Worm (Caenorhabditis elegans): ENCODE measurements around the gene K10D11.5.

- TF ChIP-seq unc-62 (GFP tag; optimal IDR thresholded peaks at IDR 0.05) (no peak), elt-3 (tag; optimal IDR thresholded peaks at IDR 0.05) (no peak), C34F6.9 (tag; optimal IDR thresholded peaks at IDR 0.05) (no peak), unc-39 (tag; optimal IDR thresholded peaks at IDR 0.05) (no peak), nhr-77 (tag; optimal IDR thresholded peaks at IDR 0.05) (no peak), ceh-82 (tag; optimal IDR thresholded peaks at IDR 0.05) (no peak), ztf-11 (tag; optimal IDR thresholded peaks at IDR 0.05) (no peak), ama-1 (optimal IDR thresholded peaks at IDR 0.05) (no peak), peb-1 (tag; optimal IDR thresholded peaks at IDR 0.05) (no peak), dmd-4 (tag; optimal IDR thresholded peaks at IDR 0.05) (no peak)
Measured at ce11 chrIV:12991629-12992028, at the start of gene K10D11.5.
